Worm (Caenorhabditis elegans): ENCODE data around the gene F35F10.14.
A peak's percentile ranks its signal among the peaks of the same experiment; 100 is the strongest.

Gene F35F10.14

DNA sequence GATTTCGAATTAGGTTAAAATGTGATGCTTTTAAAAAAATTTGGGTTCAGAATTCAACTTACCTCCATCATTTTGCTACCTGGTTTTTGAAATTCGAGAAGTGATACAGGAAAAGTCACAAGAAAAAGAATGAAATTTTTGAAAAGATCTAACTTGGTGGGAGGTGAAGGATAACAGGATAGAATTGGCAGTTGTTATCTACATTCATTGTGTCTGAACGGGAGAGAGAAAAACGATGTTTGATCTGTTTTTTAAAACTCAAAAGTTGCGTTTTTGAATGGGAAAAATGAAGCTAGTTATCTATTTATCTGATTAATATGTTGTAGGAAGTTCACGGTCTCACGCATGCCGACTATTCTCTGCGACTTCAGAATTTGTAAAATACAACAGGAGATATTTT, 32.6 kb downstream of the F35F10.14 start, which contains the start of gene F35F10.7:
Gene F35F10.7 (minus strand): TSS at position 101 of the 400 bp plus-strand sequence.
- TF ChIP-seq hmg-1.1 (GFP tag; IDR thresholded peaks at IDR 0.05) (no peak), ctbp-1 (GFP tag; IDR thresholded peaks at IDR 0.05) (no peak), aha-1 (tag) (no peak), F10B5.3 (tag; optimal IDR thresholded peaks at IDR 0.05) (no peak), arid-1 (GFP tag; conservative IDR thresholded peaks at IDR 0.05) (no peak), nhr-77 (tag; optimal IDR thresholded peaks at IDR 0.05) (no peak), mdl-1 (tag; optimal IDR thresholded peaks at IDR 0.05) (no peak), mep-1 (tag; optimal IDR thresholded peaks at IDR 0.05) (no peak), cey-2 (tag; optimal IDR thresholded peaks at IDR 0.05; ENCODE audit: borderline replicate concordance, insufficient read depth) (no peak), ces-1 (GFP tag; optimal IDR thresholded peaks at IDR 0.05) (no peak), fos-1 (tag; optimal IDR thresholded peaks at IDR 0.05) (no peak), mes-2 (tag; optimal IDR thresholded peaks at IDR 0.05; ENCODE audit: poor library complexity, severe bottlenecking) (no peak), ceh-28 (tag; optimal IDR thresholded peaks at IDR 0.05) (no peak), ZK546.5 (tag; optimal IDR thresholded peaks at IDR 0.05) (no peak), tag-97 (GFP tag; IDR thresholded peaks at IDR 0.05) (no peak), nhr-6 (tag; optimal IDR thresholded peaks at IDR 0.05) (no peak), rbr-2 (tag; optimal IDR thresholded peaks at IDR 0.05) (no peak)

DNA sequence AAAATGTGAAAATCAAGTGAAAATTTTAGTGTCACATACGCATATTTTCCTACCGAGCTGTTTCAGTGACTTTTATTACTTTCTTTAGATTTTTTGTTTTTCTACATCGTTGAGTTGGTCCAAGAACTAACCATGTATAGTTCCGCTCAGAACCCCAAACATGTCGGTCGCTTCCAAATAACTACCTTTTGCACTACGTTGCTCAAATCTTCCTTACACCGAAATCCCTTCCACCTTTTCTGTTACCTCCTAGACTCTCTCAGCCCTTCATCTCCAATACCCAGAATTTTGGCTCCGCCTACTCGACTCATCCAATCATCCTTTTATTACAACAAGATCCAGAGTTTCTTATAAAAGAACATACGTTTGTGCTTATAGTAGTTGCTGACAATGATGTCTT, 35.3 kb downstream of the F35F10.14 start, which contains the start of gene F35F10.5:
Gene F35F10.5 (plus strand): TSS at position 301 of the 400 bp plus-strand sequence.
- peak in 1 of 2 experiments; percentile 25 for TF ChIP-seq unc-62 (GFP tag; optimal IDR thresholded peaks at IDR 0.05 in 1 of 2)
- no peak for TF ChIP-seq unc-62 (tag; optimal IDR thresholded peaks at IDR 0.05)
- TF ChIP-seq rbr-2 (tag; optimal IDR thresholded peaks at IDR 0.05) = no peak
- TF ChIP-seq aha-1 (tag) = peak; percentile 49
- 0 out of 2 replicates have a peak, but pooled peaks have one; percentile 24 for TF ChIP-seq ZK337.2 (GFP tag; IDR thresholded peaks at IDR 0.05)

DNA sequence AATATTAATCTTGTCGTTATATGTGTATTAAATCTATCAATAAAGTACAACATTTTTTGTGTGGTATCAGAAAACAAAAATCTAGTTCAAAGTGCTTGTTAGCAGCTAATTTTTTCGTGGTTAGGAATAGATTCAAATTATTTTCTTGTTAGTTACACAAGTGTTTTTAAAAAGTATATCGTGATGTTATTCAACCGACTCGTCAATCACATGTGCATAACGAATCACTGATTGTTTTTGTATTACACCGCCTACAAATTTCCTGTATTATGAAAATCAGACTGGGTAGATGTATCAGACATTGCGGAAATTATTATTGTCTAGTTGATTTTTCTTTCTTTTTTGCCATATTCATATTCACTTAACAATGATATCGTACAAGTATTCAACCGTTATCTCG, 36.9 kb downstream of the F35F10.14 start, which contains the start of gene str-64:
Gene str-64 (plus strand): TSS at position 301 of the 400 bp plus-strand sequence.
- TF ChIP-seq unc-62 (GFP tag; optimal IDR thresholded peaks at IDR 0.05 in 1 of 2) = peak in 1 of 2 experiments; percentile 73
- TF ChIP-seq unc-62 (tag; optimal IDR thresholded peaks at IDR 0.05) = no peak
- peak; percentile 18 for TF ChIP-seq aha-1 (tag)
- no peak for TF ChIP-seq dmd-9 (GFP tag; IDR thresholded peaks at IDR 0.05)

DNA sequence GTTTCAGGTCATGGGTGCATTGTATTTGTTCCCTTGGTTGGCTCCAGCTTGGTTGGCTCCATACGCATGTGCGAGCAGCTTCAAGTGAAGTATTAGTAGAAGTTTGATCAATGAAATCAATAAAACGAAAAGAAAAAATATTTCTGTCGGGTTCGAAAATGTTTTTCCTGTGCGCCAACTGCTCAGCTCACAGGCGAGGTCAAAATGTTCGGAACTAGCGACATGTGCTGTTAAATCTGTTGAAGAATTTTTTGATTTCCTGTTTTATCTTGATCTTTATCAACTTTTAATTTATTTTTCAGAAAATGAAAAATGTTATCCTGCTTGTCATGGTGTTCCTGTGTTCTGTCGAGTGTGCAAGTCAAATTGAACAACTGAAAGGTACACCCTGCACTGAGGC, 38.4 kb downstream of the F35F10.14 start, which contains the start of gene T28A11.25:
Gene T28A11.25 (plus strand): TSS at position 301 of the 400 bp plus-strand sequence.
- TF ChIP-seq daf-16 (GFP tag; optimal IDR thresholded peaks at IDR 0.05) (peak in 1 of 2 experiments; percentile 33), daf-16 (tag; optimal IDR thresholded peaks at IDR 0.05) (no peak), F37D6.2 (tag; optimal IDR thresholded peaks at IDR 0.05) (no peak)

DNA sequence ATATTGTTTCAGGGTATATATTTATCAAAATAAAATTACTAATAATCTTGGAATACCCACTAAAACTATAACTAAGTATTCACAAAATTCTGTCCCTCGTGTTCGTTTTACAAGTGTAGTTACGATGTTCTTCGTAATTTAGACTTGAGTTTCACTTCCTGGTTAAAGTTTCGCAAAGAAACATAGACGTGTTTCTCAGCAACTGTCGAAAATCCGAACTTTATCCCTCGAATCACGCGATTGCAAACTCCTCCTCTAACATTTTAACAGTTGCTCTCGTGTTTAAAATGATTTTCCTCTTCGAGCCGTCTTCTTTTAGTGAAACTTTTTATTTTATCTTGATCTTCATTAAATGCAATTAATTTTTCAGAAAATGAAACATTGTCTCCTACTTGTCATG, 39.9 kb downstream of the F35F10.14 start, which contains the start of gene T28A11.2:
Gene T28A11.2 (plus strand): TSS at position 371 of the 400 bp plus-strand sequence.
- no peak for TF ChIP-seq Y5F2A.4 (GFP tag; optimal IDR thresholded peaks at IDR 0.05)
- TF ChIP-seq hlh-11 (tag; optimal IDR thresholded peaks at IDR 0.05) = peak; percentile 26

DNA sequence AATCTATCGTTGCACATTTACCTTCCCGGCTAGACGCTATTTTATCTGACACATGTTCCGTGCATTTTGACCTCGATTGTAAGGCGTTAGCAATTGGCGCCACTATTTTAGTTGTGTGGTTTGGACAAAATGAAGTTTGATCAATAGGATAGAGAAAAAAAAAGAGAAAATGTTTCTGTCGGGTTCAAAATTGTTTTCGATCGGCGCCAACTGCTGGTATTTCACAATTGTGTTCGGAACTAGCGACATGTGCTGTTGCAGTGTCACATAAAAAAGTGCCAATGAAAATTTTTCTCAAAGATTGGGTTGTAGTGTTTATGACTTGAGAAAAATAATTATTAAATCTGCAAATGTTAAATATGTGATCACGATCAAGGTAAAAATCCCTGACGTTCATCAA, 40.8 kb downstream of the F35F10.14 start:
- no peak for TF ChIP-seq lir-3 (tag; optimal IDR thresholded peaks at IDR 0.05)
- TF ChIP-seq aha-1 (tag) = peak; percentile 35
- no peak for TF ChIP-seq set-16 (GFP tag; IDR thresholded peaks at IDR 0.05)
- TF ChIP-seq daf-16 (GFP tag; optimal IDR thresholded peaks at IDR 0.05) = peak in 1 of 2 experiments; percentile 86
- TF ChIP-seq daf-16 (tag; optimal IDR thresholded peaks at IDR 0.05) = no peak
- no peak for TF ChIP-seq lin-38 (GFP tag; IDR thresholded peaks at IDR 0.05)
- TF ChIP-seq php-3 (GFP tag; IDR thresholded peaks at IDR 0.05) = no peak
- no peak for TF ChIP-seq pha-4 (GFP tag; IDR thresholded peaks at IDR 0.05)
- TF ChIP-seq pha-4 (tag; optimal IDR thresholded peaks at IDR 0.05) = no peak
- TF ChIP-seq zip-11 (GFP tag; IDR thresholded peaks at IDR 0.05) = no peak
- no peak for TF ChIP-seq ztf-7 (tag; optimal IDR thresholded peaks at IDR 0.05)
- TF ChIP-seq dmd-6 (GFP tag; IDR thresholded peaks at IDR 0.05) = peak; percentile 40
- TF ChIP-seq hlh-11 (tag; optimal IDR thresholded peaks at IDR 0.05) = peak; percentile 54
- TF ChIP-seq lin-39 (tag; optimal IDR thresholded peaks at IDR 0.05) = no peak
- no peak for TF ChIP-seq duxl-1 (tag; optimal IDR thresholded peaks at IDR 0.05; ENCODE audit: poor library complexity)
- no peak for TF ChIP-seq mdl-1 (tag; optimal IDR thresholded peaks at IDR 0.05)
- no peak for TF ChIP-seq dmd-8 (GFP tag; IDR thresholded peaks at IDR 0.05)
- no peak for TF ChIP-seq mes-2 (tag; optimal IDR thresholded peaks at IDR 0.05; ENCODE audit: poor library complexity, severe bottlenecking)
- no peak for TF ChIP-seq Y48G9A.11 (GFP tag; IDR thresholded peaks at IDR 0.05)
- peak; percentile 10 for TF ChIP-seq nhr-28 (tag; optimal IDR thresholded peaks at IDR 0.05)
- TF ChIP-seq dmd-9 (GFP tag; IDR thresholded peaks at IDR 0.05) = no peak
